Worm (Caenorhabditis elegans): ENCODE results near the gene scd-1.

ce11 chrX:12469846-12470245 is 55.7 kb downstream of the scd-1 start:
- TF ChIP-seq mxl-2 (GFP tag; conservative IDR thresholded peaks at IDR 0.05) (no peak), lin-13 (GFP tag; optimal IDR thresholded peaks at IDR 0.05) (no peak), nhr-77 (tag; optimal IDR thresholded peaks at IDR 0.05) (no peak), nhr-237 (tag; optimal IDR thresholded peaks at IDR 0.05) (no peak), unc-62 (GFP tag; optimal IDR thresholded peaks at IDR 0.05 in 1 of 2) (peak in 1 of 2 experiments; percentile 94), unc-62 (tag; optimal IDR thresholded peaks at IDR 0.05) (no peak), pha-4 (GFP tag; IDR thresholded peaks at IDR 0.05) (no peak), pha-4 (tag; optimal IDR thresholded peaks at IDR 0.05) (no peak), nhr-6 (tag; optimal IDR thresholded peaks at IDR 0.05) (no peak)

Measured in whole organism, L4 larva.